Fruit fly (Drosophila melanogaster) ovary, adult (tissue): ENCODE data around the gene CG10064.

Experiments
- CG17801 ChIP-seq: fragments of 200-800 bp; optimal IDR thresholded peaks from 2 replicates; lab custom pipeline; 2019; ENCODE audit warnings: missing biosample characterization, mild to moderate bottlenecking, missing genetic modification characterization, moderate library complexity; ENCODE audit not compliant: partially characterized antibody

Gene CG10064

dm6 chr3L:6964488-6965152, 3.1 kb downstream of the CG10064 start, which contains the start of gene sgl:
Gene sgl, minus strand, starts transcription at chr3L:6964758.
- TF ChIP-seq CG17801 = peak; percentile 74

- TF ChIP-seq CG17801 = no peak
Observed at dm6 chr3L:6963792-6964487, 3.8 kb downstream of the CG10064 start.

- no peak for TF ChIP-seq CG17801
Observed at dm6 chr3L:6963175-6963574, 4.5 kb downstream of the CG10064 start.

- TF ChIP-seq CG17801 = no peak
Observed at dm6 chr3L:6961992-6962570, 5.6 kb downstream of the CG10064 start.

dm6 chr3L:6957753-6958420, 9.8 kb downstream of the CG10064 start, which contains the start of the genes Uqcc1 and Surf1:
Gene Uqcc1, minus strand, starts transcription at chr3L:6958108.
Gene Surf1, plus strand, starts transcription at chr3L:6958346.
- TF ChIP-seq CG17801 = no peak

dm6 chr3L:6955254-6956229, 12.2 kb downstream of the CG10064 start, which contains the start of the genes CG10077 and CG9948:
Gene CG10077, minus strand, starts transcription at chr3L:6955904.
Gene CG9948, plus strand, starts transcription at chr3L:6955991.
- TF ChIP-seq CG17801 = peak; percentile 94

dm6 chr3L:6947188-6947971, 20.3 kb downstream of the CG10064 start:
- TF ChIP-seq CG17801 = no peak

dm6 chr3L:6945357-6945756, 22.3 kb downstream of the CG10064 start:
- no peak for TF ChIP-seq CG17801

dm6 chr3L:6943948-6944319, 23.8 kb downstream of the CG10064 start:
- no peak for TF ChIP-seq CG17801

- no peak for TF ChIP-seq CG17801
Observed at dm6 chr3L:6943204-6943947, 24.3 kb downstream of the CG10064 start.

dm6 chr3L:6942831-6943114, 24.9 kb downstream of the CG10064 start, which contains the start of gene tow:
Gene tow, plus strand, starts transcription at chr3L:6942856.
- TF ChIP-seq CG17801 = no peak

- no peak for TF ChIP-seq CG17801
Observed at dm6 chr3L:6942103-6942830, 25.4 kb downstream of the CG10064 start.

- TF ChIP-seq CG17801 = no peak
Observed at dm6 chr3L:6934799-6935318, 32.8 kb downstream of the CG10064 start.
